Worm (Caenorhabditis elegans): ENCODE data around the gene cap-2.

Gene cap-2

ce11 chrII:10912995-10913394 lies 44.0 kb downstream of the cap-2 start:
- TF ChIP-seq unc-39 (tag; optimal IDR thresholded peaks at IDR 0.05) (no peak), mls-2 (tag; optimal IDR thresholded peaks at IDR 0.05) (no peak), ceh-39 (tag; optimal IDR thresholded peaks at IDR 0.05) (no peak), tbx-8 (GFP tag; optimal IDR thresholded peaks at IDR 0.05) (no peak), nhr-12 (tag; optimal IDR thresholded peaks at IDR 0.05) (no peak), nhr-76 (tag; optimal IDR thresholded peaks at IDR 0.05) (no peak), unc-62 (GFP tag; optimal IDR thresholded peaks at IDR 0.05) (no peak)

DNA sequence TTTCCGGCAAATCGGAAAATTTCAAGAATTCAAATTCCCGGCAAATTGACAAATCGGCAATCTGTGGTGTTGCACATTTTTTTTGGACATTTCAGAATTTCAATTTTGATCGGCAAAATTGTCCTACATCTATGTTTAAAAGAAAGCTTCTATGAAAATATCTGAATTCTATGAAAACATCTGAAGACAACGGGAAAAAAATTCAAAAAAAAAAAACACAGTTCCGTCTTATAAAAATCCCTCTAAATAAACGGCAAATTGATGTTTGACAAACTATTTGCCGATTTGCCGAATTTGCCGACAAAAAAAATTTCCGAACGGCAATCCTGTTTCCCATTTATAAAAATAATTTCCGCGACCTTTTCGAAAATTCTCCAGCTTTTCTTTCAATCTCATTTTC lies 45.4 kb downstream of the cap-2 start, which contains the start of gene F44F4.15:
TSS of gene F44F4.15 (plus strand) at position 301 of the 400 bp plus-strand sequence.
- TF ChIP-seq flh-1 (GFP tag; optimal IDR thresholded peaks at IDR 0.05) (no peak), pha-4 (tag; optimal IDR thresholded peaks at IDR 0.05) (no peak), cnd-1 (tag; optimal IDR thresholded peaks at IDR 0.05) (no peak), lsy-2 (tag; optimal IDR thresholded peaks at IDR 0.05) (no peak), mep-1 (tag; optimal IDR thresholded peaks at IDR 0.05) (no peak), nhr-28 (tag; optimal IDR thresholded peaks at IDR 0.05) (no peak), hlh-1 (tag; optimal IDR thresholded peaks at IDR 0.05) (no peak)

DNA sequence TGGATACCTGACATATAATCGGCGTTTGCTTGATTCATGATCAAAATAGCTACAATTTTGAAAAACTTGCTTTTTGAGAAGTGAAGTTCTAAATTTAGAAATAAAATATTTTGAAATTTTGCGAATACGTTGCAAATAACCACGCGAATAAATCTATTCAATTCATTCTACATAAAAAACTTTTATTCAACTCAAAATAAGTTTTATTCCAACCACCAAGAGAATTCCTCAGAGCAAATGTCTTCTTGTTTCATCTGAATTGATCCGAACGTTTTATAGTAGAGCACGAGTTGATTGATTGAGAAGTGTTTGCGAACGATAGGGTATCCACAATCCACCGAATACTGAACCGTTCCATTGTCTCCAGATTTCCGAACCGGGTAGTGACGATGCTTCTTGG lies 46.7 kb downstream of the cap-2 start, which contains the start of gene F44F4.9:
TSS of gene F44F4.9 (minus strand) at position 101 of the 400 bp plus-strand sequence.
- no peak for TF ChIP-seq snpc-4 (tag; optimal IDR thresholded peaks at IDR 0.05)
- TF ChIP-seq unc-120 (tag; optimal IDR thresholded peaks at IDR 0.05; ENCODE audit: poor library complexity, severe bottlenecking) = no peak
- TF ChIP-seq pha-4 (tag; optimal IDR thresholded peaks at IDR 0.05) = no peak
- no peak for TF ChIP-seq nhr-28 (tag; optimal IDR thresholded peaks at IDR 0.05)
- TF ChIP-seq lin-32 (GFP tag; optimal IDR thresholded peaks at IDR 0.05) = no peak
- no peak for TF ChIP-seq ztf-11 (tag; optimal IDR thresholded peaks at IDR 0.05)
- no peak for TF ChIP-seq M03D4.4 (tag; optimal IDR thresholded peaks at IDR 0.05)
- no peak for TF ChIP-seq nhr-76 (tag; optimal IDR thresholded peaks at IDR 0.05)
- TF ChIP-seq ceh-43 (GFP tag; optimal IDR thresholded peaks at IDR 0.05) = no peak
- TF ChIP-seq flh-1 (GFP tag; optimal IDR thresholded peaks at IDR 0.05) = no peak
- TF ChIP-seq sem-2 (GFP tag; optimal IDR thresholded peaks at IDR 0.05) = no peak

DNA sequence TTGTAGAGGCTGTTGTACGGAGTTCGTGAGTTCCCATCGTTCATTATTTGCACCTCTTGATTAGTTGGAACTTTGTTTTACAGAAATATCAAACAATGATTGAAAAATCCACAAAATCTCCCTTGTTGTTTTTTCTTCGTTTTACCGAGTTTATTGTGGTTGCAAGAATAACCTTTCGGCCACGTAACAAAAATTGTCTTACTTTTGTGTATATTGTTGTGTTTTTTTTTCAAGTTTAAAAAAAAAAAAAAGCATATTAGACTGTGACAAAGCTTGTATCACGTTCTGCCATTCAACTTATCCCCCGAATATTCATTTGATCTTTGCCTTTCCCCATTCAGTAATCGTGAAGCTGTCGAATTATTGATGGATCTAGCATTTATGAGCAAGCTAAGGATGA lies 48.2 kb downstream of the cap-2 start, which contains the start of gene F44F4.10:
TSS of gene F44F4.10 (minus strand) at position 101 of the 400 bp plus-strand sequence.
- TF ChIP-seq drap-1 (GFP tag; optimal IDR thresholded peaks at IDR 0.05) (no peak), elt-1 (tag; optimal IDR thresholded peaks at IDR 0.05; ENCODE audit: borderline replicate concordance, insufficient read depth) (no peak), cnd-1 (tag; optimal IDR thresholded peaks at IDR 0.05) (no peak), mab-5 (tag; optimal IDR thresholded peaks at IDR 0.05) (no peak), ceh-43 (GFP tag; optimal IDR thresholded peaks at IDR 0.05) (no peak), nhr-76 (tag; optimal IDR thresholded peaks at IDR 0.05) (no peak), unc-62 (GFP tag; optimal IDR thresholded peaks at IDR 0.05) (no peak), nhr-2 (tag; optimal IDR thresholded peaks at IDR 0.05) (no peak), M03D4.4 (tag; optimal IDR thresholded peaks at IDR 0.05) (no peak), sptf-1 (tag; optimal IDR thresholded peaks at IDR 0.05) (no peak), elt-3 (tag; optimal IDR thresholded peaks at IDR 0.05) (no peak), ceh-39 (tag; optimal IDR thresholded peaks at IDR 0.05) (no peak), mls-2 (tag; optimal IDR thresholded peaks at IDR 0.05) (no peak), ces-1 (GFP tag; optimal IDR thresholded peaks at IDR 0.05) (no peak), zip-8 (tag; optimal IDR thresholded peaks at IDR 0.05) (no peak), bed-3 (GFP tag; optimal IDR thresholded peaks at IDR 0.05) (no peak), sem-2 (GFP tag; optimal IDR thresholded peaks at IDR 0.05) (no peak), ztf-11 (tag; optimal IDR thresholded peaks at IDR 0.05) (no peak)

DNA sequence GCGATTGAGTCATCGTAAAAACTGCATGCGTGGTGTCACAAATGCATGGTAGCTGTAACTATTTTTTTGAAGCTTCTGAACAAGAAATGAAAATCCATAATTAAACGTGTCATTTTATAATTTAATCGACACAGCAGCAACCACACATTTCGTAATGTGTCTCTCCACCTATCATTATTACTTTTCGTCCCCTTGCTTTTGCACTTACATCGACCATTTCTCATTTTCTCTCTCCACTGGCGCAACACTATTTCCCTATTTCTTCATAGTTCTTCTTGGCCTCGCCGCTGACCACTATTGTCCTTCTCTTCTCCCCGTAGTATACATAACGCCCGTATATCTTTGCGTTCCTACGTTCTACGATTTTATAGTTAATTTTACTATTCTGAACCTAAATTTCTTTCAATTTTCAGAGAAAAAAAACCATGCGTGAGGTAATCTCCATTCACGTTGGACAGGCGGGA lies 49.3 kb downstream of the cap-2 start, which contains the start of gene tba-4:
TSS of gene tba-4 (plus strand) at position 414 of the 464 bp plus-strand sequence.
- TF ChIP-seq ztf-11 (tag; optimal IDR thresholded peaks at IDR 0.05) (no peak), nhr-2 (tag; optimal IDR thresholded peaks at IDR 0.05) (no peak), drap-1 (GFP tag; optimal IDR thresholded peaks at IDR 0.05) (no peak), tbx-8 (GFP tag; optimal IDR thresholded peaks at IDR 0.05) (no peak), cnd-1 (tag; optimal IDR thresholded peaks at IDR 0.05) (no peak), sptf-1 (tag; optimal IDR thresholded peaks at IDR 0.05) (no peak), flh-1 (GFP tag; optimal IDR thresholded peaks at IDR 0.05) (no peak), nhr-76 (tag; optimal IDR thresholded peaks at IDR 0.05) (no peak), bed-3 (GFP tag; optimal IDR thresholded peaks at IDR 0.05) (no peak), mep-1 (tag; optimal IDR thresholded peaks at IDR 0.05) (no peak), lin-13 (tag; optimal IDR thresholded peaks at IDR 0.05) (no peak), blmp-1 (tag; optimal IDR thresholded peaks at IDR 0.05) (no peak), elt-3 (tag; optimal IDR thresholded peaks at IDR 0.05) (no peak), nhr-12 (tag; optimal IDR thresholded peaks at IDR 0.05) (no peak), ceh-83 (GFP tag; optimal IDR thresholded peaks at IDR 0.05) (no peak), unc-39 (tag; optimal IDR thresholded peaks at IDR 0.05) (no peak), ces-1 (GFP tag; optimal IDR thresholded peaks at IDR 0.05) (no peak), snpc-4 (tag; optimal IDR thresholded peaks at IDR 0.05) (no peak)

Data from whole organism, mixed stage, embryonic.